Worm (Caenorhabditis elegans): ENCODE measurements around the gene dur-1.
A peak's percentile ranks its signal among the peaks of the same experiment; 100 is the strongest.

The dur-1 gene

DNA sequence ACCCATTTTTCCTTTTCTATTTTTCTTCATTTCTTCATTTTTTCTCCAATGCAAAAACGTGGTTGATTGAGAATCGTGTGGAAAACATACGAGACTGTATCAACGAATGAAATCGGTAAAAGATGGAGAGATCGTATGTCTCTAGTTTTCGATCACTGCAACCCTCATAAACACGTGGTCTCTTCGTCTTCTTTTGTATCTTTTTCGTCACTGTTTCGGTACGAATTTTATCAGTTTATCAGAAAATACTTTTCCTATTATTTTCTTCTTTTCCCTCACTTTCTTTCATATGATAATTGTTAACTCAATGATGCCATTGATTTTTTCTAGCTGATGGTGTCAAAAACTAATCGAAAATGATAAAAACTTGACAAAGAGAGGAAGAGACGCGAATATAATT, 52.4 kb downstream of the dur-1 start:
- peak in 1 of 2 experiments; percentile 65 for TF ChIP-seq mdl-1 (tag; optimal IDR thresholded peaks at IDR 0.05)
- peak; percentile 32 for TF ChIP-seq nhr-19 (GFP tag; conservative IDR thresholded peaks at IDR 0.05)
- TF ChIP-seq nhr-20 (tag; optimal IDR thresholded peaks at IDR 0.05) = peak; percentile 94
- peak; percentile 71 for TF ChIP-seq nhr-71 (tag; optimal IDR thresholded peaks at IDR 0.05)
- peak; percentile 31 for TF ChIP-seq tbx-2 (tag; optimal IDR thresholded peaks at IDR 0.05)
- TF ChIP-seq nhr-85 (tag) = peak; percentile 91
- peak; percentile 89 for TF ChIP-seq blmp-1 (tag; optimal IDR thresholded peaks at IDR 0.05)
- no peak for TF ChIP-seq mef-2 (tag; optimal IDR thresholded peaks at IDR 0.05)
- peak in 4 of 6 experiments; percentile 26 to 81 (median 74) for TF ChIP-seq elt-3 (tag; optimal IDR thresholded peaks at IDR 0.05)
- TF ChIP-seq efl-1 (optimal IDR thresholded peaks at IDR 0.05) = no peak
- peak in 1 of 2 experiments; percentile 33 for TF ChIP-seq efl-1 (GFP tag; optimal IDR thresholded peaks at IDR 0.05 in 1 of 2)
- peak; percentile 45 for TF ChIP-seq C16A3.4 (tag; optimal IDR thresholded peaks at IDR 0.05)
- TF ChIP-seq lsy-2 (tag; optimal IDR thresholded peaks at IDR 0.05) = peak in 1 of 2 experiments; percentile 10
- TF ChIP-seq ztf-4 (tag; optimal IDR thresholded peaks at IDR 0.05) = no peak
- peak; percentile 64 for TF ChIP-seq nhr-90 (tag; optimal IDR thresholded peaks at IDR 0.05; ENCODE audit: poor library complexity)
- TF ChIP-seq mep-1 (tag; optimal IDR thresholded peaks at IDR 0.05) = peak; percentile 51
- TF ChIP-seq lin-39 (tag; optimal IDR thresholded peaks at IDR 0.05) = no peak
- peak; percentile 79 for TF ChIP-seq lin-14 (GFP tag; optimal IDR thresholded peaks at IDR 0.05)
- peak in 1 of 2 experiments; percentile 71 for TF ChIP-seq lin-35 (GFP tag; optimal IDR thresholded peaks at IDR 0.05)
- TF ChIP-seq elt-2 (tag; optimal IDR thresholded peaks at IDR 0.05) = peak; percentile 74
- no peak for TF ChIP-seq rnt-1 (tag; optimal IDR thresholded peaks at IDR 0.05)
- no peak for TF ChIP-seq ets-5 (GFP tag; IDR thresholded peaks at IDR 0.05)
- TF ChIP-seq nhr-47 (tag; optimal IDR thresholded peaks at IDR 0.05) = peak; percentile 3
- peak; percentile 61 for TF ChIP-seq snu-23 (GFP tag; optimal IDR thresholded peaks at IDR 0.05)

- TF ChIP-seq nhr-20 (tag; optimal IDR thresholded peaks at IDR 0.05) (peak; percentile 78), tlp-1 (tag; optimal IDR thresholded peaks at IDR 0.05) (no peak), unc-62 (GFP tag; optimal IDR thresholded peaks at IDR 0.05) (no peak), tbx-2 (tag; optimal IDR thresholded peaks at IDR 0.05) (peak; percentile 39), aly-2 (tag; optimal IDR thresholded peaks at IDR 0.05) (no peak), lin-35 (GFP tag; optimal IDR thresholded peaks at IDR 0.05) (peak; percentile 43 to 60), isw-1 (GFP tag; IDR thresholded peaks at IDR 0.05) (no peak), ztf-4 (tag; optimal IDR thresholded peaks at IDR 0.05) (peak; percentile 19), nhr-47 (tag; optimal IDR thresholded peaks at IDR 0.05) (peak; percentile 38), lsy-2 (tag; optimal IDR thresholded peaks at IDR 0.05) (peak; percentile 52 to 66), fos-1 (tag; optimal IDR thresholded peaks at IDR 0.05) (no peak), unc-98 (GFP tag; IDR thresholded peaks at IDR 0.05) (no peak), blmp-1 (tag; optimal IDR thresholded peaks at IDR 0.05) (peak; percentile 41), mep-1 (tag; optimal IDR thresholded peaks at IDR 0.05) (peak; percentile 63), mdl-1 (tag; optimal IDR thresholded peaks at IDR 0.05) (peak in 1 of 2 experiments; percentile 54), F16B12.6 (tag; optimal IDR thresholded peaks at IDR 0.05) (no peak), sup-37 (GFP tag; optimal IDR thresholded peaks at IDR 0.05) (no peak), C34B4.2 (tag; optimal IDR thresholded peaks at IDR 0.05) (no peak), hlh-4 (tag; optimal IDR thresholded peaks at IDR 0.05) (no peak), ceh-82 (tag; optimal IDR thresholded peaks at IDR 0.05) (peak in 2 of 3 experiments; percentile 26 to 40), efl-1 (optimal IDR thresholded peaks at IDR 0.05) (peak; percentile 63 to 75), efl-1 (GFP tag; optimal IDR thresholded peaks at IDR 0.05 in 1 of 2) (no peak), pag-3 (tag; optimal IDR thresholded peaks at IDR 0.05; ENCODE audit: borderline replicate concordance, insufficient read depth) (no peak), ztf-11 (tag; optimal IDR thresholded peaks at IDR 0.05) (no peak), ceh-88 (GFP tag; IDR thresholded peaks at IDR 0.05) (no peak), jun-1 (tag; optimal IDR thresholded peaks at IDR 0.05) (no peak), ceh-8 (GFP tag; optimal IDR thresholded peaks at IDR 0.05) (no peak), hlh-17 (GFP tag; optimal IDR thresholded peaks at IDR 0.05; ENCODE audit: borderline replicate concordance) (no peak), elt-2 (tag; optimal IDR thresholded peaks at IDR 0.05) (peak; percentile 46), fkh-10 (GFP tag; optimal IDR thresholded peaks at IDR 0.05) (no peak), C16A3.4 (tag; optimal IDR thresholded peaks at IDR 0.05) (no peak), swsn-7 (tag; optimal IDR thresholded peaks at IDR 0.05) (peak; percentile 39), pax-3 (tag; optimal IDR thresholded peaks at IDR 0.05) (no peak), snu-23 (GFP tag; optimal IDR thresholded peaks at IDR 0.05) (peak; percentile 73), dsc-1 (tag; optimal IDR thresholded peaks at IDR 0.05) (peak; percentile 7), unc-86 (tag; optimal IDR thresholded peaks at IDR 0.05) (peak; percentile 62), irx-1 (tag; optimal IDR thresholded peaks at IDR 0.05) (no peak), hpl-2 (GFP tag; optimal IDR thresholded peaks at IDR 0.05) (no peak), nhr-84 (tag; optimal IDR thresholded peaks at IDR 0.05) (no peak)
These were observed 54.2 kb downstream of the dur-1 start for ce11 chrIV:9873837-9874236.

All from whole organism, L1 larva.